Worm (Caenorhabditis elegans): ENCODE results near the gene phf-10.

ce11 chrV:336350-336749 is 25.0 kb upstream of the phf-10 start, which contains the start of gene dmd-8:
- no peak for TF ChIP-seq mep-1 (tag; optimal IDR thresholded peaks at IDR 0.05)
- TF ChIP-seq blmp-1 (tag; optimal IDR thresholded peaks at IDR 0.05) = no peak
- no peak for TF ChIP-seq ham-2 (GFP tag; optimal IDR thresholded peaks at IDR 0.05)
- no peak for TF ChIP-seq zip-8 (tag; optimal IDR thresholded peaks at IDR 0.05)
- TF ChIP-seq mls-2 (tag; optimal IDR thresholded peaks at IDR 0.05) = no peak
- no peak for TF ChIP-seq unc-39 (tag; optimal IDR thresholded peaks at IDR 0.05)
- TF ChIP-seq bed-3 (GFP tag; optimal IDR thresholded peaks at IDR 0.05) = no peak

Measured in whole organism, mixed stage, embryonic.